Fruit fly (Drosophila melanogaster) whole organism, wandering third instar larva: Measurements from ENCODE around the gene aay.

Experiments
- Abd-B ChIP-seq: fragments of >200 bp; optimal IDR thresholded peaks from 2 replicates; lab custom pipeline; 2017; ENCODE audit warnings: missing biosample characterization, missing genetic modification characterization
- CG32264 ChIP-seq: fragments of 200-800 bp; sonication (Bioruptor generic); optimal IDR thresholded peaks from 2 replicates; lab custom pipeline; 2016; ENCODE audit warnings: missing biosample characterization, missing genetic modification characterization
- CG9705 ChIP-seq: fragments of 200-800 bp; sonication (Bioruptor generic); optimal IDR thresholded peaks from 2 replicates; lab custom pipeline; 2018; ENCODE audit warnings: missing biosample characterization, mild to moderate bottlenecking, missing genetic modification characterization
- CrebA ChIP-seq: fragments of 200-800 bp; sonication (Bioruptor generic); optimal IDR thresholded peaks from 2 replicates; lab custom pipeline; 2016; ENCODE audit warnings: missing biosample characterization, mild to moderate bottlenecking, missing genetic modification characterization, borderline replicate concordance
- Dfd ChIP-seq: fragments of >200 bp; optimal IDR thresholded peaks from 2 replicates; lab custom pipeline; 2017; ENCODE audit warnings: missing biosample characterization, missing genetic modification characterization
- GATAd ChIP-seq: sonication (Bioruptor generic); optimal IDR thresholded peaks from 2 replicates; lab custom pipeline; 2016; ENCODE audit warnings: missing biosample characterization, missing genetic modification characterization
- HLH106 ChIP-seq: fragments of 200-800 bp; optimal IDR thresholded peaks from 3 replicates; lab custom pipeline; 2019; ENCODE audit warnings: missing biosample characterization, mild to moderate bottlenecking, missing genetic modification characterization, moderate library complexity
- Hnf4 ChIP-seq: fragments of 200-800 bp; sonication (Bioruptor generic); optimal IDR thresholded peaks from 2 replicates; lab custom pipeline; 2016; ENCODE audit warnings: missing biosample characterization, mild to moderate bottlenecking, missing genetic modification characterization
- Hr78 ChIP-seq: fragments of >200 bp; optimal IDR thresholded peaks from 2 replicates; lab custom pipeline; 2017; ENCODE audit warnings: missing biosample characterization, missing genetic modification characterization
- Hr83 ChIP-seq: fragments of 200-300 bp; sonication (Bioruptor generic); optimal IDR thresholded peaks from 2 replicates; lab custom pipeline; 2016; ENCODE audit warnings: missing biosample characterization, mild to moderate bottlenecking, missing genetic modification characterization, moderate library complexity; ENCODE audit not compliant: poor library complexity, severe bottlenecking
- Jra ChIP-seq: sonication (Bioruptor generic); optimal IDR thresholded peaks from 2 replicates; lab custom pipeline; 2016; ENCODE audit warnings: missing biosample characterization, missing genetic modification characterization
- Mio ChIP-seq: sonication (Bioruptor generic); optimal IDR thresholded peaks from 2 replicates; lab custom pipeline; 2016; ENCODE audit warnings: missing biosample characterization, missing genetic modification characterization
- Myc ChIP-seq: fragments of >200 bp; optimal IDR thresholded peaks from 2 replicates; lab custom pipeline; 2017
- N ChIP-seq: fragments of >200 bp; optimal IDR thresholded peaks from 2 replicates; lab custom pipeline; 2018; ENCODE audit warnings: missing biosample characterization, missing external identifiers, missing genetic modification characterization
- OdsH ChIP-seq: fragments of 200-800 bp; sonication (Bioruptor generic); optimal IDR thresholded peaks from 2 replicates; lab custom pipeline; 2016; ENCODE audit warnings: missing biosample characterization, mild to moderate bottlenecking, missing genetic modification characterization
- Rel ChIP-seq, 2 experiments: fragments of 200-800 bp; sonication (Bioruptor generic) in 1 of 2; optimal IDR thresholded peaks; 2 replicates in 1 of 2; 3 replicates in 1 of 2; lab custom pipeline; 2016 to 2019; ENCODE audit warnings: mild to moderate bottlenecking in 2 of 2, missing biosample characterization in 2 of 2, missing genetic modification characterization in 2 of 2, moderate library complexity in 1 of 2
- Sp1 ChIP-seq: fragments of 200-800 bp; sonication (Bioruptor generic); optimal IDR thresholded peaks from 3 replicates; lab custom pipeline; 2019; ENCODE audit warnings: missing biosample characterization, mild to moderate bottlenecking, missing genetic modification characterization, moderate library complexity
- Vsx2 ChIP-seq: fragments of 200-300, 225-300 bp; sonication (Bioruptor generic); optimal IDR thresholded peaks from 2 replicates; lab custom pipeline; 2018; ENCODE audit warnings: missing biosample characterization, missing genetic modification characterization; ENCODE audit not compliant: partially characterized antibody
- br ChIP-seq: fragments of 200-800 bp; sonication (Bioruptor generic); optimal IDR thresholded peaks from 2 replicates; lab custom pipeline; 2016; ENCODE audit warnings: missing biosample characterization, missing genetic modification characterization
- brk ChIP-seq: fragments of 200-800 bp; sonication (Bioruptor generic); optimal IDR thresholded peaks from 2 replicates; lab custom pipeline; 2016; ENCODE audit warnings: missing biosample characterization, mild to moderate bottlenecking, missing genetic modification characterization
- dl ChIP-seq, 2 experiments: fragments of 175-275, 200-275 bp in 1 of 2; fragments of 200-275 bp in 1 of 2; sonication (Bioruptor generic); optimal IDR thresholded peaks; lab custom pipeline; 2018; ENCODE audit warnings: mild to moderate bottlenecking in 2 of 2, missing biosample characterization in 2 of 2, missing genetic modification characterization in 2 of 2, moderate library complexity in 2 of 2; ENCODE audit not compliant: partially characterized antibody in 2 of 2, insufficient read depth in 1 of 2
- dmrt93B ChIP-seq: fragments of 200-800 bp; sonication (Bioruptor generic); optimal IDR thresholded peaks from 2 replicates; lab custom pipeline; 2018; ENCODE audit warnings: missing biosample characterization, mild to moderate bottlenecking, missing genetic modification characterization
- dsf ChIP-seq: sonication (Bioruptor generic); optimal IDR thresholded peaks from 2 replicates; lab custom pipeline; 2016; ENCODE audit warnings: missing biosample characterization, missing genetic modification characterization, borderline replicate concordance
- ey ChIP-seq: fragments of 200-800 bp; sonication (Bioruptor generic); optimal IDR thresholded peaks from 2 replicates; lab custom pipeline; 2016; ENCODE audit warnings: missing biosample characterization, missing genetic modification characterization
- foxo ChIP-seq, 2 experiments: fragments of 200-800 bp; sonication (Bioruptor generic); optimal IDR thresholded peaks; 2 replicates in 1 of 2; 3 replicates in 1 of 2; lab custom pipeline; 2016 to 2017; ENCODE audit warnings: missing biosample characterization in 2 of 2, missing genetic modification characterization in 2 of 2
- fru ChIP-seq: fragments of 200-800 bp; sonication (Bioruptor generic); optimal IDR thresholded peaks from 3 replicates; lab custom pipeline; 2016; ENCODE audit warnings: missing biosample characterization, mild to moderate bottlenecking, missing genetic modification characterization
- h ChIP-seq: fragments of 200-800 bp; sonication (Bioruptor generic); optimal IDR thresholded peaks from 3 replicates; lab custom pipeline; 2016; ENCODE audit warnings: missing biosample characterization, mild to moderate bottlenecking, missing genetic modification characterization
- jim ChIP-seq: fragments of 175-275, 200-325 bp; sonication (Bioruptor generic); optimal IDR thresholded peaks from 2 replicates; lab custom pipeline; 2016; ENCODE audit warnings: missing biosample characterization, mild to moderate bottlenecking, missing genetic modification characterization
- lola ChIP-seq: fragments of >200 bp; optimal IDR thresholded peaks from 2 replicates; lab custom pipeline; 2017; ENCODE audit warnings: missing biosample characterization, missing genetic modification characterization
- pan ChIP-seq: fragments of >200 bp; optimal IDR thresholded peaks from 2 replicates; lab custom pipeline; 2017
- psq ChIP-seq: fragments of 200-800 bp; sonication (Bioruptor generic); optimal IDR thresholded peaks from 3 replicates; lab custom pipeline; 2017; ENCODE audit warnings: missing biosample characterization, mild to moderate bottlenecking, missing genetic modification characterization, moderate library complexity
- rgr ChIP-seq: fragments of 200-800 bp; sonication (Bioruptor generic); optimal IDR thresholded peaks from 3 replicates; lab custom pipeline; 2016; ENCODE audit warnings: missing biosample characterization, mild to moderate bottlenecking, missing genetic modification characterization
- sage ChIP-seq: fragments of 200-800 bp; sonication (Bioruptor generic); optimal IDR thresholded peaks from 2 replicates; lab custom pipeline; 2016; ENCODE audit warnings: missing biosample characterization, mild to moderate bottlenecking, missing genetic modification characterization
- sv ChIP-seq: fragments of 200-800 bp; sonication (Bioruptor generic); optimal IDR thresholded peaks from 3 replicates; lab custom pipeline; 2016; ENCODE audit warnings: missing biosample characterization, missing genetic modification characterization
- tai ChIP-seq: sonication (Bioruptor generic); optimal IDR thresholded peaks from 2 replicates; lab custom pipeline; 2016; ENCODE audit warnings: missing biosample characterization, missing genetic modification characterization
- usp ChIP-seq: fragments of >200 bp; optimal IDR thresholded peaks from 2 replicates; lab custom pipeline; 2017; ENCODE audit warnings: missing biosample characterization, missing genetic modification characterization
- woc ChIP-seq: sonication (Bioruptor generic); optimal IDR thresholded peaks from 2 replicates; lab custom pipeline; 2016; ENCODE audit warnings: missing biosample characterization, mild to moderate bottlenecking, missing genetic modification characterization

Gene aay

DNA sequence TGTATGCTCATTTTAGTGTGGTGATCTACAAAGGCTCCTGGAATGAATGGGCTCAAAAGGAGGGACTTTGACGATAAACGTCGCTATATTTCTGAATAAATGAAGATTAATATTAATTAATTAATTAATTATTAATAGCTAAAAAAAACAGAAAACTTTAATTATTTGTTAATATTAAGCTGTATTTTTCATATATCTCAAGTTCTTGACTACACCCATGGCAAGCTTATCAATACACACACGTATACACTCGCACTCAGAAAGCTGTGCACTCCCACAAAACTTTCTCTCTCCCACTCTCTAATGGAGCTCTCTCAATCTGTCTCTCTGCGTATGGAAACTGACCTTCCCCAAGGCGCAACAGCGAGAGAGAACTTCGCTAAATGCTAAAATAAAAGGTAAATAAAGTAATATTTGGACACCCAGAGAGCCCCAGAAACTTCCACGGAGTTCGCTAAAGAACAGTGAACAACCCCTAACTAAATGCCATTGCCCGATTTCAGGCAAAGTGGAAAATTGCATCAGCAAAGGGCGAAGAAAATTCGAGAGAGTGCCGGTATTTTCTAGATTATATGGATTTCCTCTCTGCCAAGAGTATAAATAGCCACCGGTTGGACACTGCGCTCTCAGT, 49.6 kb upstream of the aay start (continued):
- TF ChIP-seq pan (lab: Kevin White, UChicago) (no peak), woc (GFP tag; lab: Kevin White, UChicago) (peak; percentile 1), sv (GFP tag; lab: Kevin White, UChicago) (peak; percentile 53)
- TF ChIP-seq, all 38 proteins: peak for 22

DNA sequence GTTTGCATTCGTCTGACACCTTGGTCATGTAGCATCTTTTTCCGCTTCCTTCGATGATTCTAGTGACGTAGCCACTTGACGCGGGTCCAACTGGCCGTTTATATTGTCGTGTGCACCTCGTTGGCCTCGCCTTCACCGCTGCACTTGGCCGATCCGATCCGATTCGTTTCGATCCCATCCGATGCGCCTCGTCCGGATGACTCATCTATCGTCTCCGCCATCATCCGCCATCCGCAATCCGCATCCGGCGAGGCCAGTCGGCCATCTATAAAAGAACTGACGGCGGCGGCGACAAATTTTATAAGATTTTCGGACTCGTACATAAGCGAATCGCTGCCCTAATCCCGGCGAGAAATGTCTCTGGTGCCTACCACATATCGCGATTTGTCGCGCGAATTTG, 47.9 kb upstream of the aay start, which contains the start of gene CG4461:
Gene CG4461 (plus strand): TSS at position 301 of the 400 bp plus-strand sequence.
- no peak for TF ChIP-seq Hnf4
- no peak for TF ChIP-seq sage
- TF ChIP-seq pan (lab: Kevin White, UChicago): no peak
- no peak for TF ChIP-seq Jra (GFP tag; lab: Kevin White, UChicago)
- no peak for TF ChIP-seq psq (GFP tag; lab: Kevin White, UChicago)
- no peak for TF ChIP-seq foxo (GFP tag; optimal IDR thresholded peaks at IDR 0.05; lab: Kevin White, UChicago)
- no peak for TF ChIP-seq CG9705
- TF ChIP-seq CrebA (GFP tag; lab: Kevin White, UChicago): no peak
- no peak for TF ChIP-seq Sp1 (GFP tag; lab: Kevin White, UChicago)
- TF ChIP-seq dl (GFP tag; optimal IDR thresholded peaks at IDR 0.05; lab: Kevin White, UChicago; ENCODE audit: insufficient read depth in 1 of 2, partially characterized antibody in 2 of 2): no peak
- TF ChIP-seq fru (GFP tag; lab: Kevin White, UChicago): no peak
- no peak for TF ChIP-seq GATAd
- TF ChIP-seq rgr (GFP tag; lab: Kevin White, UChicago): no peak
- TF ChIP-seq Hr78: no peak
- TF ChIP-seq Mio: no peak
- TF ChIP-seq HLH106 (tag; lab: Kevin White, UChicago): no peak
- TF ChIP-seq, all 38 proteins: peak for 0

DNA sequence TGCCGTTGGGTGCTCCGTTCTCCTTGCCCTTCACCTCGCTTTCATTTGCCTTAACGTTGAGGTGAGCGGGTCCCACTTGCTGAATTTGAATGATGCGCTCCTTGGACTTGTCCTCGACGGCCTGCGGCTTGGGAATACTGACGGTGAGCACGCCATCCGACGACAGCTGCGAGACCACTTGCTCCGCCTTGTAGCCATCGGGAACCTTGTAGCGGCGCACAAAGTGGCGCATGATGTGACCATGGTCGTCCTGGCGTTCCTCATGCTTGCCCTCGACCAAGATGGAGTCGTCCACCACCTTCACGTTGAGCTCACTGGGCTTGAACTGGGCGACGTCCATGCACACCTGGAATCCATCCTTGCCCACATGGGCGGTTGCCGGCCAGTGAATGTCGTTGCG, 46.5 kb upstream of the aay start:
- TF ChIP-seq rgr (GFP tag; lab: Kevin White, UChicago) (no peak), ey (GFP tag; lab: Kevin White, UChicago) (no peak), Hr78 (no peak), dl (GFP tag; optimal IDR thresholded peaks at IDR 0.05; lab: Kevin White, UChicago; ENCODE audit: insufficient read depth in 1 of 2, partially characterized antibody in 2 of 2) (no peak)
- TF ChIP-seq, all 38 proteins: peak for 0

DNA sequence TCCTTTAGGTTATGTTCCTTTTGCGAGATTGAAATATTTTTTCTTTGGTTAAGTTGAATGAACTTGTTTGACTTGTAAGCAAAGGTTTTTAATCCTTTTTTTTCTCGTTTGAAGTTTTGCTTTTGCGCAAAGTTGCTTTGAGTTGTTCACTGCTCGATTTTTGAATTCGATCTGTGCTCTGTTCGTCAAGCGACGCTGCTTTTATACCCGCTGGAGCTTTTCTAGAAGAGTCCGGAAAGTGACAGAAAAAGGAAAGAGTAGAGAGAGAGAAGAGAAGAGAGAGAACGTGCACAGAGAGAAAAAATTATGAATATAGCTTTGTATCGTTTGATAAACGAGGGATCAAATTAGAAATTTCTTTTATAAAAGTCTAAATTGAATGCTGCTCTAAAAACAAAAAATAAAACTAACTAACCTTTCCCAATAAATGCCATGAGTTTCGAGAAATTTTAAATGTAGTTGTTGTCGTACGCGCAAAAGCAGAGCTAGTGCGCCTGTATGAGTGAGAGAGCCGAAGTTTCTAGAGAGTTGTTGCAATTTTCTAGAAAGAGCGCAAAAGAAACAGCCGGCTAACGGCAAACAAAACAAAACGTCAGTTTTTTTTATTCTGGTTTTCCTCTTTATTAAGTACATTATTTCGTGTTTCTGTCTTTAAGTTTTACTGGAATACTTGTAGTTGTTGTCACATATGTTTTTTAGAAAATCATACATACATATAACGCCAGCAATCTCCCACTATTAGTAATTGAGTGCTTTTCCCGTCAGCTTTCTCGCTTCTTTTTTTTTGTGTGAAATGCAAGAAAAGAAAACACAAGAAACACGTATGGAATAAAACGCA, 45.6 kb upstream of the aay start, which contains the start of gene Hsp26:
Gene Hsp26 (minus strand): TSS at position 230 of the 838 bp plus-strand sequence.
- TF ChIP-seq woc (GFP tag; lab: Kevin White, UChicago) (peak; percentile 92), Hnf4 (peak; percentile 93), GATAd (no peak), Abd-B (GFP tag; lab: Kevin White, UChicago) (no peak), HLH106 (tag; lab: Kevin White, UChicago) (peak; percentile 84), Hr78 (no peak), brk (peak; percentile 97), OdsH (GFP tag; lab: Kevin White, UChicago) (peak; percentile 96), sv (GFP tag; lab: Kevin White, UChicago) (peak; percentile 75), rgr (GFP tag; lab: Kevin White, UChicago) (peak; percentile 96), Sp1 (GFP tag; lab: Kevin White, UChicago) (peak; percentile 89), Myc (no peak), Vsx2 (peak; percentile 67), dsf (GFP tag; lab: Kevin White, UChicago) (peak; percentile 59), usp (GFP tag; lab: Kevin White, UChicago) (no peak), tai (no peak), fru (GFP tag; lab: Kevin White, UChicago) (peak; percentile 95), br (peak; percentile 95), ey (GFP tag; lab: Kevin White, UChicago) (peak; percentile 96), Hr83 (GFP tag; lab: Kevin White, UChicago) (peak; percentile 6), h (GFP tag; lab: Kevin White, UChicago) (peak; percentile 97), N (no peak), foxo (GFP tag; optimal IDR thresholded peaks at IDR 0.05; lab: Kevin White, UChicago) (peak; percentile 52 to 94), pan (lab: Kevin White, UChicago) (no peak), CG32264 (GFP tag; lab: Kevin White, UChicago) (peak; percentile 86), dmrt93B (GFP tag; lab: Kevin White, UChicago) (peak; percentile 60), CrebA (GFP tag; lab: Kevin White, UChicago) (no peak), Mio (peak; percentile 30), CG9705 (no peak), sage (peak; percentile 89), dl (GFP tag; optimal IDR thresholded peaks at IDR 0.05; lab: Kevin White, UChicago; ENCODE audit: insufficient read depth in 1 of 2, partially characterized antibody in 2 of 2) (peak; percentile 23 to 25), jim (GFP tag; lab: Kevin White, UChicago) (peak; percentile 79), Jra (GFP tag; lab: Kevin White, UChicago) (peak; percentile 87), Dfd (GFP tag; lab: Kevin White, UChicago) (no peak), psq (GFP tag; lab: Kevin White, UChicago) (peak; percentile 94), Rel (GFP tag; optimal IDR thresholded peaks at IDR 0.05; lab: Kevin White, UChicago) (peak; percentile 0), Rel (tag; optimal IDR thresholded peaks at IDR 0.05; lab: Kevin White, UChicago) (peak; percentile 52), lola (GFP tag; lab: Kevin White, UChicago) (no peak)
